Fruit fly (Drosophila melanogaster) whole organism, embryonic: ENCODE results near the gene sick.

Experiments used
- Abd-B ChIP-seq: fragments of 200-800 bp; sonication (Bioruptor generic); optimal IDR thresholded peaks from 2 replicates; lab custom pipeline; 2018; ENCODE audit warnings: missing biosample characterization, mild to moderate bottlenecking, missing genetic modification characterization, moderate library complexity
- CG10147 ChIP-seq: fragments of 200-800 bp; sonication (Bioruptor generic); optimal IDR thresholded peaks from 2 replicates; lab custom pipeline; 2019; ENCODE audit warnings: missing biosample characterization, mild to moderate bottlenecking, missing genetic modification characterization, moderate library complexity
- CG10543 ChIP-seq: fragments of 200-800 bp; sonication (Bioruptor generic); optimal IDR thresholded peaks from 3 replicates; lab custom pipeline; 2017; ENCODE audit warnings: missing biosample characterization, mild to moderate bottlenecking, missing genetic modification characterization, moderate library complexity
- CG10979 ChIP-seq: fragments of 200-800 bp; sonication (Bioruptor generic); optimal IDR thresholded peaks from 2 replicates; lab custom pipeline; 2018; ENCODE audit warnings: missing biosample characterization, mild to moderate bottlenecking, missing genetic modification characterization, moderate library complexity
- CG11093 ChIP-seq: fragments of 200-800 bp; sonication (Bioruptor generic); IDR thresholded peaks from 3 replicates; pipeline ENCODE4 v1.3.6; 2022; ENCODE audit warnings: missing biosample characterization, missing genetic modification characterization
- CG11560 ChIP-seq: fragments of 200-800 bp; sonication (Bioruptor generic); IDR thresholded peaks from 3 replicates; pipeline ENCODE4 v1.3.6; 2022; ENCODE audit warnings: missing biosample characterization, missing genetic modification characterization
- CG12219 ChIP-seq: fragments of 200-800 bp; sonication (Bioruptor generic); optimal IDR thresholded peaks from 3 replicates; lab custom pipeline; 2018; ENCODE audit warnings: missing biosample characterization, mild to moderate bottlenecking, missing genetic modification characterization
- CG13424 ChIP-seq: fragments of 200-800 bp; sonication (Bioruptor generic); optimal IDR thresholded peaks from 2 replicates; lab custom pipeline; 2019; ENCODE audit warnings: missing biosample characterization, mild to moderate bottlenecking, missing genetic modification characterization, moderate library complexity
- CG13894 ChIP-seq: fragments of 200-800 bp; sonication (Bioruptor generic); optimal IDR thresholded peaks from 3 replicates; lab custom pipeline; 2018; ENCODE audit warnings: missing biosample characterization, mild to moderate bottlenecking, missing genetic modification characterization, moderate library complexity
- CG15514 ChIP-seq: fragments of 200-800 bp; sonication (Bioruptor generic); optimal IDR thresholded peaks from 3 replicates; lab custom pipeline; 2017; ENCODE audit warnings: missing biosample characterization, missing genetic modification characterization, mild to moderate bottlenecking, moderate library complexity, missing genetic modification reagents
- CG1603 ChIP-seq: fragments of 200-800 bp; sonication (Bioruptor generic); optimal IDR thresholded peaks from 2 replicates; lab custom pipeline; 2019; ENCODE audit warnings: missing biosample characterization, mild to moderate bottlenecking, missing genetic modification characterization, moderate library complexity
- CG17829 ChIP-seq: fragments of 200-800 bp; optimal IDR thresholded peaks from 2 replicates; lab custom pipeline; 2019; ENCODE audit warnings: missing biosample characterization, mild to moderate bottlenecking, missing genetic modification characterization, moderate library complexity
- CG18262 ChIP-seq: fragments of 200-800 bp; optimal IDR thresholded peaks from 3 replicates; lab custom pipeline; 2019; ENCODE audit warnings: missing biosample characterization, mild to moderate bottlenecking, missing genetic modification characterization, moderate library complexity
- CG3065 ChIP-seq: fragments of 200-800 bp; sonication (Bioruptor generic); optimal IDR thresholded peaks from 2 replicates; lab custom pipeline; 2016; ENCODE audit warnings: missing biosample characterization, missing genetic modification characterization
- CG31388 ChIP-seq: fragments of 200-800 bp; sonication (Bioruptor generic); optimal IDR thresholded peaks from 2 replicates; lab custom pipeline; 2016; ENCODE audit warnings: missing biosample characterization, missing genetic modification characterization
- CG34376 ChIP-seq: fragments of 200-800 bp; sonication (Bioruptor generic); optimal IDR thresholded peaks from 2 replicates; lab custom pipeline; 2018; ENCODE audit warnings: missing biosample characterization, mild to moderate bottlenecking, missing genetic modification characterization
- CG3847 ChIP-seq: fragments of 200-800 bp; sonication (Bioruptor generic); IDR thresholded peaks from 2 replicates; pipeline ENCODE4 v1.3.6; 2022; ENCODE audit warnings: missing biosample characterization, missing genetic modification characterization
- CG4820 ChIP-seq: fragments of 200-800 bp; sonication (Bioruptor generic); optimal IDR thresholded peaks from 3 replicates; lab custom pipeline; 2016; ENCODE audit warnings: missing biosample characterization, missing genetic modification characterization
- CG5245 ChIP-seq: fragments of 200-800 bp; sonication (Bioruptor generic); optimal IDR thresholded peaks from 3 replicates; lab custom pipeline; 2016; ENCODE audit warnings: missing biosample characterization, missing genetic modification characterization
- CG6689 ChIP-seq: fragments of 200-800 bp; sonication (Bioruptor generic); IDR thresholded peaks from 2 replicates; pipeline ENCODE4 v1.3.6; 2022; ENCODE audit warnings: missing biosample characterization, missing genetic modification characterization
- CG6765 ChIP-seq: fragments of 200-800 bp; sonication (Bioruptor generic); optimal IDR thresholded peaks from 3 replicates; lab custom pipeline; 2017; ENCODE audit warnings: missing biosample characterization, mild to moderate bottlenecking, missing genetic modification characterization
- CG7987 ChIP-seq: fragments of 200-800 bp; sonication (Bioruptor generic); optimal IDR thresholded peaks from 2 replicates; lab custom pipeline; 2018; ENCODE audit warnings: missing biosample characterization, mild to moderate bottlenecking, missing genetic modification characterization, moderate library complexity
- Deaf1 ChIP-seq: fragments of 200-800 bp; optimal IDR thresholded peaks from 3 replicates; lab custom pipeline; 2019; ENCODE audit warnings: missing biosample characterization, mild to moderate bottlenecking, missing genetic modification characterization, moderate library complexity
- Dref ChIP-seq: fragments of 200-800 bp; sonication (Bioruptor generic); IDR thresholded peaks from 2 replicates; pipeline ENCODE4 v1.3.6; 2022; ENCODE audit warnings: missing biosample characterization, missing genetic modification characterization
- ERR ChIP-seq: fragments of 200-800 bp; sonication (Bioruptor generic); optimal IDR thresholded peaks from 2 replicates; lab custom pipeline; 2016; ENCODE audit warnings: missing biosample characterization, missing genetic modification characterization
- Ets65A ChIP-seq: fragments of 200-800 bp; sonication (Bioruptor generic); peaks from one replicate; lab custom pipeline; 2016; ENCODE audit warnings: missing biosample characterization, missing genetic modification characterization
- Fer2 ChIP-seq: fragments of 200-800 bp; sonication (Bioruptor generic); optimal IDR thresholded peaks from 2 replicates; lab custom pipeline; 2018; ENCODE audit warnings: missing biosample characterization, mild to moderate bottlenecking, missing genetic modification characterization, moderate library complexity
- Jarid2 ChIP-seq: fragments of 200-800 bp; sonication (Bioruptor generic); optimal IDR thresholded peaks from 3 replicates; lab custom pipeline; 2017; ENCODE audit warnings: mild to moderate bottlenecking, missing biosample characterization, missing genetic modification reagents, missing genetic modification characterization
- Med ChIP-seq: fragments of 200-800 bp; sonication (Bioruptor generic); peaks from one replicate; lab custom pipeline; 2016; ENCODE audit warnings: missing biosample characterization, missing genetic modification characterization, mild to moderate bottlenecking, inconsistent platforms, moderate library complexity
- Meics ChIP-seq: fragments of 200-800 bp; sonication (Bioruptor generic); optimal IDR thresholded peaks from 2 replicates; lab custom pipeline; 2017; ENCODE audit warnings: missing biosample characterization, mild to moderate bottlenecking, missing genetic modification characterization
- NFAT ChIP-seq: fragments of 200-800 bp; sonication (Bioruptor generic); IDR thresholded peaks from 2 replicates; pipeline ENCODE4 v1.3.6; 2022; ENCODE audit warnings: missing biosample characterization, missing genetic modification characterization
- Nf-YB ChIP-seq: fragments of 200-800 bp; sonication (Bioruptor generic); optimal IDR thresholded peaks from 3 replicates; lab custom pipeline; 2019; ENCODE audit warnings: missing biosample characterization, mild to moderate bottlenecking, missing genetic modification characterization, moderate library complexity
- abd-A ChIP-seq: fragments of 200-800 bp; sonication (Bioruptor generic); optimal IDR thresholded peaks from 3 replicates; lab custom pipeline; 2019; ENCODE audit warnings: missing biosample characterization, mild to moderate bottlenecking, missing genetic modification characterization, moderate library complexity
- ase ChIP-seq: fragments of 200-800 bp; sonication (Bioruptor generic); IDR thresholded peaks from 3 replicates; pipeline ENCODE4 v1.3.6; 2022; ENCODE audit warnings: missing biosample characterization, missing genetic modification characterization
- ash1 ChIP-seq: fragments of 200-800 bp; sonication (Bioruptor generic); optimal IDR thresholded peaks from 2 replicates; lab custom pipeline; 2018; ENCODE audit warnings: missing biosample characterization, mild to moderate bottlenecking, missing genetic modification characterization
- ato ChIP-seq: fragments of 200-800 bp; sonication (Bioruptor generic); IDR thresholded peaks from 2 replicates; pipeline ENCODE4 v1.3.6; 2022; ENCODE audit warnings: missing biosample characterization, missing genetic modification characterization; ENCODE audit not compliant: partially characterized antibody
- chinmo ChIP-seq: fragments of 200-800 bp; sonication (Bioruptor generic); IDR thresholded peaks from 4 replicates; pipeline ENCODE4 v1.3.6; 2022; ENCODE audit warnings: missing biosample characterization, missing genetic modification characterization; ENCODE audit not compliant: partially characterized antibody
- chm ChIP-seq: fragments of 200-800 bp; sonication (Bioruptor generic); IDR thresholded peaks from 2 replicates; pipeline ENCODE4 v1.3.6; 2022; ENCODE audit warnings: missing biosample characterization, missing genetic modification characterization
- dmrt11E ChIP-seq: fragments of 200-800 bp; sonication (Bioruptor generic); optimal IDR thresholded peaks from 3 replicates; lab custom pipeline; 2018; ENCODE audit warnings: missing biosample characterization, mild to moderate bottlenecking, missing genetic modification characterization, moderate library complexity
- ems ChIP-seq: fragments of 200-800 bp; sonication (Bioruptor generic); optimal IDR thresholded peaks from 3 replicates; lab custom pipeline; 2016; ENCODE audit warnings: missing biosample characterization, missing genetic modification characterization
- gcm ChIP-seq: fragments of 200-800 bp; sonication (Bioruptor generic); optimal IDR thresholded peaks from 2 replicates; lab custom pipeline; 2019; ENCODE audit warnings: missing biosample characterization, mild to moderate bottlenecking, missing genetic modification characterization, moderate library complexity
- grau ChIP-seq: fragments of 200-800 bp; optimal IDR thresholded peaks from 3 replicates; lab custom pipeline; 2019; ENCODE audit warnings: missing biosample characterization, mild to moderate bottlenecking, missing genetic modification characterization, moderate library complexity
- jigr1 ChIP-seq: fragments of 200-800 bp; sonication (Bioruptor generic); IDR thresholded peaks from 3 replicates; pipeline ENCODE4 v1.3.6; 2022; ENCODE audit warnings: missing biosample characterization, missing genetic modification characterization
- lmd ChIP-seq: fragments of 200-800 bp; sonication (Bioruptor generic); IDR thresholded peaks from 2 replicates; pipeline ENCODE4 v1.3.6; 2022; ENCODE audit warnings: missing biosample characterization, missing genetic modification characterization
- lov ChIP-seq, 2 experiments: fragments of 200-800 bp in 1 of 2; fragments of >200 bp in 1 of 2; sonication (Bioruptor generic) in 1 of 2; IDR thresholded peaks in 1 of 2; optimal IDR thresholded peaks in 1 of 2; 2 replicates in 1 of 2; 3 replicates in 1 of 2; pipeline versions ENCODE4 v1.3.6 to Lab custom; 2017 to 2022; ENCODE audit warnings: missing biosample characterization in 1 of 2, missing genetic modification characterization in 1 of 2
- mirr ChIP-seq: fragments of 200-800 bp; sonication (Bioruptor generic); optimal IDR thresholded peaks from 3 replicates; lab custom pipeline; 2018; ENCODE audit warnings: missing biosample characterization, mild to moderate bottlenecking, missing genetic modification characterization
- p53 ChIP-seq: fragments of 200-800 bp; sonication (Bioruptor generic); optimal IDR thresholded peaks from 2 replicates; lab custom pipeline; 2016; ENCODE audit warnings: missing biosample characterization, missing genetic modification characterization
- pfk ChIP-seq: fragments of 200-800 bp; sonication (Bioruptor generic); optimal IDR thresholded peaks from 2 replicates; lab custom pipeline; 2018; ENCODE audit warnings: missing biosample characterization, mild to moderate bottlenecking, missing genetic modification characterization, moderate library complexity
- pho ChIP-seq: fragments of 200-800 bp; sonication (Bioruptor generic); optimal IDR thresholded peaks from 2 replicates; lab custom pipeline; 2016; ENCODE audit warnings: missing biosample characterization, missing genetic modification characterization
- z ChIP-seq: fragments of 200-800 bp; sonication (Bioruptor generic); IDR thresholded peaks from 3 replicates; pipeline ENCODE4 v1.3.6; 2022; ENCODE audit warnings: missing biosample characterization, missing genetic modification characterization
- zen ChIP-seq: fragments of 200-800 bp; sonication (Bioruptor generic); optimal IDR thresholded peaks from 3 replicates; lab custom pipeline; 2018; ENCODE audit warnings: missing biosample characterization, mild to moderate bottlenecking, missing genetic modification characterization, moderate library complexity

sick gene

DNA sequence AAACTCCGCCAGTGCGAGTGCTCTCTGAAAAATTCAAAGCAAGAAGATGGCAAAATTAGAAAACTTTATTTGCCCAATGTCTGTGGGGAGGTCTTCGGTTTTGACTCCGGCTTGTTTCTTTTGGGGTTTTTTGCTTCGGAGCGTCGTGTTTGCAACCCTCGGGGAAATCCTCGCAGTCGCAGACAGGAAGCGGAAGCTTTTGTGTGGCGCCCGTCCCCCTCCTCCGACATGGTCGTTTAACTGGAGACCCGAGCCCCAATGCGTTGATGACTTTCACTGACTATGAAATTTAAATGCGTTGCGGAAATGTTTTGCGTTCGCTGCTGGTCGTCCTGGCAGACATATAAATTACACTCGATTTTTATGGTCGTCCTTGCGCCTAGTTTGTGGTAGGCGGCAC lies 92.2 kb downstream of the sick start:
- TF ChIP-seq dmrt11E (tag; lab: Kevin White, UChicago), result no peak
- TF ChIP-seq CG6689 (GFP tag; lab: Robert Waterston, UW), result no peak
- no peak for TF ChIP-seq CG18262 (tag; lab: Kevin White, UChicago)
- TF ChIP-seq CG11560 (tag; lab: Robert Waterston, UW), result 0 out of 3 replicates have a peak, but pooled peaks have one; percentile 5
- TF ChIP-seq Nf-YB (GFP tag; lab: Kevin White, UChicago), result no peak
- TF ChIP-seq lov (optimal IDR thresholded peaks at IDR 0.05; lab: Kevin White, UChicago), result no peak
- TF ChIP-seq lov (GFP tag; IDR thresholded peaks at IDR 0.05; lab: Robert Waterston, UW), result no peak
- no peak for TF ChIP-seq Meics (GFP tag; lab: Kevin White, UChicago)
- no peak for TF ChIP-seq CG3847 (GFP tag; lab: Robert Waterston, UW)
- TF ChIP-seq CG13424 (tag; lab: Kevin White, UChicago), result no peak
- TF ChIP-seq CG1603 (tag; lab: Kevin White, UChicago), result no peak
- no peak for TF ChIP-seq CG10979
- peak; percentile 3 for TF ChIP-seq CG10543 (GFP tag; lab: Kevin White, UChicago)
- no peak for TF ChIP-seq chm (GFP tag; lab: Robert Waterston, UW)
- no peak for TF ChIP-seq Abd-B (GFP tag; lab: Kevin White, UChicago)
- TF ChIP-seq ems (GFP tag; lab: Kevin White, UChicago), result no peak
- TF ChIP-seq jigr1 (GFP tag; lab: Robert Waterston, UW), result no peak
- no peak for TF ChIP-seq ash1 (GFP tag; lab: Kevin White, UChicago)
- TF ChIP-seq p53 (GFP tag; lab: Kevin White, UChicago), result no peak
- no peak for TF ChIP-seq Jarid2 (GFP tag; lab: Kevin White, UChicago)
- TF ChIP-seq CG6765 (GFP tag; lab: Kevin White, UChicago), result no peak
- no peak for TF ChIP-seq pho
- TF ChIP-seq Fer2 (tag; lab: Kevin White, UChicago), result no peak
- TF ChIP-seq CG7987 (GFP tag; lab: Kevin White, UChicago), result no peak
- TF ChIP-seq CG31388 (GFP tag; lab: Kevin White, UChicago), result no peak
- TF ChIP-seq CG5245, result no peak
- TF ChIP-seq abd-A (tag; lab: Kevin White, UChicago), result peak; percentile 68
- TF ChIP-seq CG11093, result no peak
- TF ChIP-seq ase (GFP tag; lab: Robert Waterston, UW), result no peak
- no peak for TF ChIP-seq ato (GFP tag; lab: Robert Waterston, UW)
- TF ChIP-seq zen (tag; lab: Kevin White, UChicago), result no peak
- TF ChIP-seq CG13894 (tag; lab: Kevin White, UChicago), result peak; percentile 14
- TF ChIP-seq Deaf1 (tag; lab: Kevin White, UChicago), result peak; percentile 52
- no peak for TF ChIP-seq CG3065 (GFP tag; lab: Kevin White, UChicago)
- TF ChIP-seq gcm (GFP tag; lab: Kevin White, UChicago), result no peak
- no peak for TF ChIP-seq ERR
- no peak for TF ChIP-seq mirr (GFP tag; lab: Kevin White, UChicago)
- TF ChIP-seq Med, result peak; percentile 62
- no peak for TF ChIP-seq z (GFP tag; lab: Robert Waterston, UW)
- no peak for TF ChIP-seq Dref
- 0 out of 2 replicates have a peak, but pooled peaks have one; percentile 3 for TF ChIP-seq NFAT
- peak; percentile 35 for TF ChIP-seq Ets65A (GFP tag; lab: Kevin White, UChicago)
- 0 out of 4 replicates have a peak, but pooled peaks have one; percentile 27 for TF ChIP-seq chinmo (GFP tag; lab: Robert Waterston, UW)
- no peak for TF ChIP-seq lmd (GFP tag; lab: Robert Waterston, UW)
- TF ChIP-seq pfk, result no peak
- TF ChIP-seq CG12219 (GFP tag; lab: Kevin White, UChicago), result no peak
- no peak for TF ChIP-seq CG15514 (GFP tag; lab: Kevin White, UChicago)
- TF ChIP-seq CG10147, result no peak
- TF ChIP-seq grau, result no peak
- no peak for TF ChIP-seq CG4820
- no peak for TF ChIP-seq CG17829 (tag; lab: Kevin White, UChicago)
- no peak for TF ChIP-seq CG34376 (GFP tag; lab: Kevin White, UChicago)
